Fruit fly (Drosophila melanogaster) whole organism, embryonic: Measurements from ENCODE around the gene Glg1.

ENCODE experiments used
- ATbp ChIP-seq: fragments of 200-800 bp; sonication (Bioruptor generic); optimal IDR thresholded peaks from 2 replicates; lab custom pipeline; 2017; ENCODE audit warnings: missing biosample characterization, mild to moderate bottlenecking, missing genetic modification characterization, missing genetic modification reagents
- Aef1 ChIP-seq: fragments of 200-800 bp; sonication (Bioruptor generic); IDR thresholded peaks from 3 replicates; pipeline ENCODE4 v1.3.6; 2022; ENCODE audit warnings: missing biosample characterization, missing genetic modification characterization
- B-H1 ChIP-seq: fragments of 200-800 bp; sonication (Bioruptor generic); IDR thresholded peaks from 3 replicates; pipeline ENCODE4 v1.3.6; 2022; ENCODE audit warnings: missing biosample characterization, missing genetic modification characterization
- CG10274 ChIP-seq: fragments of 200-800 bp; sonication (Bioruptor generic); optimal IDR thresholded peaks from 3 replicates; lab custom pipeline; 2017; ENCODE audit warnings: missing biosample characterization, mild to moderate bottlenecking, missing genetic modification characterization
- CG11723 ChIP-seq: fragments of 200-800 bp; sonication (Bioruptor generic); optimal IDR thresholded peaks from 2 replicates; lab custom pipeline; 2017; ENCODE audit warnings: missing biosample characterization, mild to moderate bottlenecking, missing genetic modification characterization
- CG13287 ChIP-seq: fragments of 200-800 bp; sonication (Bioruptor generic); IDR thresholded peaks from 2 replicates; pipeline ENCODE4 v1.3.6; 2022; ENCODE audit warnings: missing biosample characterization, missing genetic modification characterization; ENCODE audit not compliant: partially characterized antibody
- CG13424 ChIP-seq: fragments of 200-800 bp; sonication (Bioruptor generic); optimal IDR thresholded peaks from 2 replicates; lab custom pipeline; 2019; ENCODE audit warnings: missing biosample characterization, mild to moderate bottlenecking, missing genetic modification characterization, moderate library complexity
- CG14050 ChIP-seq: fragments of 200-800 bp; sonication (Bioruptor generic); IDR thresholded peaks from 3 replicates; pipeline ENCODE4 v1.3.6; 2022; ENCODE audit warnings: missing biosample characterization, missing genetic modification characterization
- CG1603 ChIP-seq: fragments of 200-800 bp; sonication (Bioruptor generic); optimal IDR thresholded peaks from 2 replicates; lab custom pipeline; 2019; ENCODE audit warnings: missing biosample characterization, mild to moderate bottlenecking, missing genetic modification characterization, moderate library complexity
- CG1647 ChIP-seq: fragments of 200-800 bp; sonication (Bioruptor generic); optimal IDR thresholded peaks from 3 replicates; lab custom pipeline; 2016; ENCODE audit warnings: missing biosample characterization, missing genetic modification characterization
- CG17568 ChIP-seq: fragments of 200-800 bp; sonication (Bioruptor generic); optimal IDR thresholded peaks from 2 replicates; lab custom pipeline; 2018; ENCODE audit warnings: missing biosample characterization, mild to moderate bottlenecking, missing genetic modification characterization, moderate library complexity
- CG3847 ChIP-seq: fragments of 200-800 bp; sonication (Bioruptor generic); IDR thresholded peaks from 2 replicates; pipeline ENCODE4 v1.3.6; 2022; ENCODE audit warnings: missing biosample characterization, missing genetic modification characterization
- CG4617 ChIP-seq: fragments of 200-800 bp; sonication (Bioruptor generic); optimal IDR thresholded peaks from 3 replicates; lab custom pipeline; 2016; ENCODE audit warnings: missing biosample characterization, missing genetic modification characterization, borderline replicate concordance
- CG6683 ChIP-seq: fragments of 200-800 bp; sonication (Bioruptor generic); optimal IDR thresholded peaks from 2 replicates; lab custom pipeline; 2017; ENCODE audit warnings: missing biosample characterization, mild to moderate bottlenecking, missing genetic modification characterization, missing genetic modification reagents
- CG7987 ChIP-seq: fragments of 200-800 bp; sonication (Bioruptor generic); optimal IDR thresholded peaks from 2 replicates; lab custom pipeline; 2018; ENCODE audit warnings: missing biosample characterization, mild to moderate bottlenecking, missing genetic modification characterization, moderate library complexity
- CG8388 ChIP-seq: fragments of 200-800 bp; sonication (Bioruptor generic); optimal IDR thresholded peaks from 2 replicates; lab custom pipeline; 2019; ENCODE audit warnings: missing biosample characterization, mild to moderate bottlenecking, missing genetic modification characterization, moderate library complexity
- CG9817 ChIP-seq: fragments of 200-800 bp; sonication (Bioruptor generic); optimal IDR thresholded peaks from 2 replicates; lab custom pipeline; 2018; ENCODE audit warnings: missing biosample characterization, mild to moderate bottlenecking, missing genetic modification characterization, moderate library complexity
- CHES-1-like ChIP-seq: fragments of 200-800 bp; sonication (Bioruptor generic); optimal IDR thresholded peaks from 2 replicates; lab custom pipeline; 2016; ENCODE audit warnings: missing biosample characterization, missing genetic modification characterization
- CrebB ChIP-seq: fragments of 200-800 bp; sonication (Bioruptor generic); optimal IDR thresholded peaks from 3 replicates; lab custom pipeline; 2018; ENCODE audit warnings: missing biosample characterization, mild to moderate bottlenecking, missing genetic modification characterization
- Dp ChIP-seq: fragments of 200-800 bp; sonication (Bioruptor generic); optimal IDR thresholded peaks from 2 replicates; lab custom pipeline; 2018; ENCODE audit warnings: missing biosample characterization, mild to moderate bottlenecking, missing genetic modification characterization, moderate library complexity
- Ets65A ChIP-seq: fragments of 200-800 bp; sonication (Bioruptor generic); peaks from one replicate; lab custom pipeline; 2016; ENCODE audit warnings: missing biosample characterization, missing genetic modification characterization
- Ets97D ChIP-seq: fragments of 200-800 bp; sonication (Bioruptor generic); optimal IDR thresholded peaks from 3 replicates; lab custom pipeline; 2016; ENCODE audit warnings: missing biosample characterization, missing genetic modification characterization
- Fer1 ChIP-seq: fragments of 200-800 bp; sonication (Bioruptor generic); optimal IDR thresholded peaks from 2 replicates; lab custom pipeline; 2017; ENCODE audit warnings: missing biosample characterization, mild to moderate bottlenecking, missing genetic modification characterization
- HLHmδ ChIP-seq: fragments of 200-800 bp; sonication (Bioruptor generic); optimal IDR thresholded peaks from 2 replicates; lab custom pipeline; 2018; ENCODE audit warnings: missing biosample characterization, mild to moderate bottlenecking, missing genetic modification characterization, moderate library complexity
- Lpt ChIP-seq: fragments of >200 bp; optimal IDR thresholded peaks from 2 replicates; lab custom pipeline; 2018; ENCODE audit warnings: missing biosample characterization, missing genetic modification characterization
- NFAT ChIP-seq: fragments of 200-800 bp; sonication (Bioruptor generic); IDR thresholded peaks from 2 replicates; pipeline ENCODE4 v1.3.6; 2022; ENCODE audit warnings: missing biosample characterization, missing genetic modification characterization
- Oli ChIP-seq: fragments of 200-800 bp; sonication (Bioruptor generic); optimal IDR thresholded peaks from 2 replicates; lab custom pipeline; 2018; ENCODE audit warnings: missing biosample characterization, mild to moderate bottlenecking, missing genetic modification characterization, moderate library complexity
- Optix ChIP-seq: fragments of 200-800 bp; sonication (Bioruptor generic); IDR thresholded peaks from 3 replicates; pipeline ENCODE4 v1.3.6; 2022; ENCODE audit warnings: missing biosample characterization, missing genetic modification characterization
- Side ChIP-seq: fragments of 200-800 bp; sonication (Bioruptor generic); optimal IDR thresholded peaks from 2 replicates; lab custom pipeline; 2016; ENCODE audit warnings: missing biosample characterization, missing genetic modification characterization
- br ChIP-seq: fragments of >200 bp; optimal IDR thresholded peaks from 2 replicates; lab custom pipeline; 2017
- caup ChIP-seq: fragments of 200-800 bp; sonication (Bioruptor generic); optimal IDR thresholded peaks from 3 replicates; lab custom pipeline; 2017; ENCODE audit warnings: missing biosample characterization, mild to moderate bottlenecking, missing genetic modification characterization, moderate library complexity; ENCODE audit not compliant: severe bottlenecking
- dimm ChIP-seq: fragments of 200-800 bp; sonication (Bioruptor generic); IDR thresholded peaks from 2 replicates; pipeline ENCODE4 v1.3.6; 2022; ENCODE audit warnings: missing biosample characterization, missing genetic modification characterization
- disco-r ChIP-seq: fragments of 200-800 bp; sonication (Bioruptor generic); optimal IDR thresholded peaks from 2 replicates; lab custom pipeline; 2016; ENCODE audit warnings: missing biosample characterization, missing genetic modification characterization
- dmrt99B ChIP-seq: fragments of 200-800 bp; sonication (Bioruptor generic); optimal IDR thresholded peaks from 2 replicates; lab custom pipeline; 2018; ENCODE audit warnings: missing biosample characterization, mild to moderate bottlenecking, missing genetic modification characterization, moderate library complexity
- fd102C ChIP-seq: fragments of 200-800 bp; sonication (Bioruptor generic); optimal IDR thresholded peaks from 2 replicates; lab custom pipeline; 2018; ENCODE audit warnings: missing biosample characterization, mild to moderate bottlenecking, missing genetic modification characterization, moderate library complexity
- ftz-f1 ChIP-seq: fragments of 200-800 bp; sonication (Bioruptor generic); optimal IDR thresholded peaks from 2 replicates; lab custom pipeline; 2016; ENCODE audit warnings: missing biosample characterization, missing genetic modification characterization
- gcm2 ChIP-seq: fragments of 200-800 bp; sonication (Bioruptor generic); optimal IDR thresholded peaks from 2 replicates; lab custom pipeline; 2016; ENCODE audit warnings: missing biosample characterization, missing genetic modification characterization
- kni ChIP-seq: fragments of 200-800 bp; sonication (Bioruptor generic); optimal IDR thresholded peaks from 3 replicates; lab custom pipeline; 2017; ENCODE audit warnings: mild to moderate bottlenecking, missing biosample characterization, missing genetic modification reagents, missing genetic modification characterization
- lbe ChIP-seq: fragments of 200-800 bp; sonication (Bioruptor generic); optimal IDR thresholded peaks from 2 replicates; lab custom pipeline; 2016; ENCODE audit warnings: missing biosample characterization, mild to moderate bottlenecking, missing genetic modification characterization
- lov ChIP-seq, 2 experiments: fragments of 200-800 bp in 1 of 2; fragments of >200 bp in 1 of 2; sonication (Bioruptor generic) in 1 of 2; IDR thresholded peaks in 1 of 2; optimal IDR thresholded peaks in 1 of 2; 2 replicates in 1 of 2; 3 replicates in 1 of 2; pipeline versions ENCODE4 v1.3.6 to Lab custom; 2017 to 2022; ENCODE audit warnings: missing biosample characterization in 1 of 2, missing genetic modification characterization in 1 of 2
- luna ChIP-seq: fragments of 200-800 bp; sonication (Bioruptor generic); optimal IDR thresholded peaks from 2 replicates; lab custom pipeline; 2016; ENCODE audit warnings: missing biosample characterization, missing genetic modification characterization
- otp ChIP-seq: fragments of 200-800 bp; sonication (Bioruptor generic); IDR thresholded peaks from 3 replicates; pipeline ENCODE4, ENCODE4 v1.3.6; 2022; ENCODE audit warnings: missing biosample characterization, missing genetic modification characterization
- pan ChIP-seq, 4 experiments: fragments of >200 bp in 3 of 4; fragments of 200-800 bp in 1 of 4; sonication (Bioruptor generic) in 1 of 4; optimal IDR thresholded peaks in 3 of 4; IDR thresholded peaks in 1 of 4; 2 replicates each; pipeline versions ENCODE4 v1.3.6 to Lab custom; 2017 to 2022; ENCODE audit warnings: missing biosample characterization in 2 of 4, missing genetic modification characterization in 2 of 4, mixed read lengths in 1 of 4
- phol ChIP-seq: fragments of 200-800 bp; sonication (Bioruptor generic); optimal IDR thresholded peaks from 3 replicates; lab custom pipeline; 2018; ENCODE audit warnings: missing biosample characterization, mild to moderate bottlenecking, missing genetic modification characterization, moderate library complexity
- pum ChIP-seq: fragments of 200-800 bp; sonication (Bioruptor generic); optimal IDR thresholded peaks from 2 replicates; lab custom pipeline; 2016; ENCODE audit warnings: missing biosample characterization, missing genetic modification characterization
- sob ChIP-seq: fragments of 200-800 bp; sonication (Bioruptor generic); IDR thresholded peaks from 2 replicates; pipeline ENCODE4 v1.3.6; 2022; ENCODE audit warnings: missing biosample characterization, missing genetic modification characterization
- sr ChIP-seq: fragments of 200-800 bp; sonication (Bioruptor generic); IDR thresholded peaks from 3 replicates; pipeline ENCODE4 v1.3.6; 2022; ENCODE audit warnings: missing biosample characterization, missing genetic modification characterization
- ttk ChIP-seq: fragments of 200-800 bp; sonication (Bioruptor generic); IDR thresholded peaks from 2 replicates; pipeline ENCODE4 v2.1.2; 2022; ENCODE audit warnings: missing biosample characterization, missing genetic modification characterization
- wek ChIP-seq: fragments of 200-800 bp; sonication (Bioruptor generic); optimal IDR thresholded peaks from 3 replicates; lab custom pipeline; 2018; ENCODE audit warnings: missing biosample characterization, mild to moderate bottlenecking, missing genetic modification characterization, moderate library complexity
- zfh1 ChIP-seq: fragments of 200-800 bp; sonication (Bioruptor generic); IDR thresholded peaks from 3 replicates; pipeline ENCODE4 v1.3.6; 2022; ENCODE audit warnings: missing biosample characterization, missing genetic modification characterization

Glg1 gene

dm6 chr3L:21464240-21464639 lies 43.1 kb downstream of the Glg1 start (continued):
- TF ChIP-seq br (lab: Kevin White, UChicago) (no peak), HLHmδ (GFP tag; lab: Kevin White, UChicago) (peak; percentile 51), fd102C (GFP tag; lab: Kevin White, UChicago) (peak; percentile 100), otp (GFP tag; lab: Robert Waterston, UW) (peak; percentile 69; the same call in 2 of the 3 replicates), CG14050 (GFP tag; lab: Robert Waterston, UW) (no peak), CG1647 (GFP tag; lab: Kevin White, UChicago) (peak; percentile 4), NFAT (GFP tag; lab: Robert Waterston, UW) (no peak), ATbp (GFP tag; lab: Kevin White, UChicago) (peak; percentile 80), CG13287 (no peak), pan (optimal IDR thresholded peaks at IDR 0.05; lab: Kevin White, UChicago) (no peak), pan (GFP tag; optimal IDR thresholded peaks at IDR 0.05 in 1 of 2, IDR thresholded peaks at IDR 0.05 in 1 of 2) (no peak), zfh1 (GFP tag; lab: Robert Waterston, UW) (peak; percentile 89), pum (GFP tag; lab: Kevin White, UChicago) (peak; percentile 22), phol (tag; lab: Kevin White, UChicago) (peak; percentile 66), dmrt99B (tag; lab: Kevin White, UChicago) (peak; percentile 56), Oli (tag; lab: Kevin White, UChicago) (peak; percentile 59), dimm (GFP tag; lab: Robert Waterston, UW) (no peak), Ets97D (GFP tag; lab: Kevin White, UChicago) (no peak), CrebB (tag; lab: Kevin White, UChicago) (peak; percentile 51), caup (GFP tag; lab: Kevin White, UChicago) (peak; percentile 45), CG6683 (GFP tag; lab: Kevin White, UChicago) (no peak), CG8388 (GFP tag; lab: Kevin White, UChicago) (peak; percentile 63), CG13424 (peak; percentile 54), Dp (GFP tag; lab: Kevin White, UChicago) (no peak), luna (no peak), Optix (GFP tag; lab: Robert Waterston, UW) (peak; percentile 62; the same call in 1 of the 3 replicates), lbe (GFP tag; lab: Kevin White, UChicago) (no peak), ttk (GFP tag; lab: Robert Waterston, UW) (no peak), CG10274 (GFP tag; lab: Kevin White, UChicago) (peak; percentile 28), sob (GFP tag; lab: Robert Waterston, UW) (0 out of 2 replicates have a peak, but pooled peaks have one; percentile 31), CG4617 (GFP tag; lab: Kevin White, UChicago) (no peak), disco-r (no peak), ftz-f1 (GFP tag; lab: Kevin White, UChicago) (no peak), B-H1 (GFP tag; lab: Robert Waterston, UW) (peak; percentile 15; the same call in 1 of the 3 replicates), CG3847 (GFP tag; lab: Robert Waterston, UW) (no peak), lov (optimal IDR thresholded peaks at IDR 0.05; lab: Kevin White, UChicago) (no peak), lov (GFP tag; IDR thresholded peaks at IDR 0.05; lab: Robert Waterston, UW) (peak; percentile 90), kni (peak; percentile 67), CG11723 (GFP tag; lab: Kevin White, UChicago) (peak; percentile 52), CG1603 (tag; lab: Kevin White, UChicago) (peak; percentile 89), gcm2 (no peak), CG9817 (tag; lab: Kevin White, UChicago) (no peak), CG7987 (peak; percentile 74), Ets65A (GFP tag; lab: Kevin White, UChicago) (no peak), wek (GFP tag; lab: Kevin White, UChicago) (peak; percentile 57), Fer1 (no peak), CHES-1-like (GFP tag; lab: Kevin White, UChicago) (peak; percentile 42), CG17568 (GFP tag; lab: Kevin White, UChicago) (peak; percentile 79), Aef1 (no peak), Lpt (GFP tag; lab: Kevin White, UChicago) (no peak), Side (GFP tag; lab: Kevin White, UChicago) (peak; percentile 16), sr (GFP tag; lab: Robert Waterston, UW) (no peak)
